Worm (Caenorhabditis elegans) whole organism, L1 larva: ENCODE measurements around the gene F59B10.2.

ENCODE experiments used
- C04F5.9 ChIP-seq: sonication (generic microtip); optimal IDR thresholded peaks from 2 replicates; lab custom pipeline; 2016; ENCODE audit warnings: missing genetic modification characterization, missing compliant biosample characterization
- C16A3.4 ChIP-seq: fragments of 150-350 bp; optimal IDR thresholded peaks from 2 replicates; lab custom pipeline; 2014; ENCODE audit warnings: missing biosample characterization, missing genetic modification characterization
- C34B4.2 ChIP-seq: sonication (generic microtip); optimal IDR thresholded peaks from 2 replicates; lab custom pipeline; 2017; ENCODE audit warnings: mild to moderate bottlenecking, missing genetic modification characterization, missing compliant biosample characterization
- F16B12.6 ChIP-seq: fragments of 150-350 bp; optimal IDR thresholded peaks from 2 replicates; lab custom pipeline; 2014; ENCODE audit warnings: missing biosample characterization, missing genetic modification characterization
- Y116A8C.19 ChIP-seq: sonication (generic microtip); optimal IDR thresholded peaks from 2 replicates; lab custom pipeline; 2016; ENCODE audit warnings: missing compliant biosample characterization, missing genetic modification characterization, borderline replicate concordance
- aha-1 ChIP-seq: fragments of 150-350 bp; optimal IDR thresholded peaks from 2 replicates; lab custom pipeline; 2014; ENCODE audit warnings: missing biosample characterization, missing genetic modification characterization
- alr-1 ChIP-seq: fragments of 200-800 bp; sonication (Bioruptor generic); optimal IDR thresholded peaks from 2 replicates; lab custom pipeline; 2018; ENCODE audit warnings: borderline replicate concordance, mild to moderate bottlenecking, missing genetic modification characterization, missing compliant biosample characterization
- ama-1 ChIP-seq: fragments of 150-350 bp; optimal IDR thresholded peaks from 2 replicates; lab custom pipeline; 2014
- blmp-1 ChIP-seq: fragments of 150-350 bp; optimal IDR thresholded peaks from 2 replicates; lab custom pipeline; 2014; ENCODE audit warnings: missing biosample characterization, missing genetic modification characterization
- dsc-1 ChIP-seq: sonication (generic microtip); optimal IDR thresholded peaks from 2 replicates; lab custom pipeline; 2016; ENCODE audit warnings: mild to moderate bottlenecking, missing genetic modification characterization, missing compliant biosample characterization
- efl-1 ChIP-seq, 4 experiments: fragments of 150-350 bp; optimal IDR thresholded peaks in 3 of 4; peaks in 1 of 4; 1 replicate in 1 of 4; 2 replicates in 3 of 4; lab custom pipeline; 2014; ENCODE audit warnings: missing biosample characterization in 2 of 4, missing genetic modification characterization in 2 of 4, missing genetic modification reagents in 2 of 4
- elt-2 ChIP-seq: sonication (generic microtip); optimal IDR thresholded peaks from 2 replicates; lab custom pipeline; 2016; ENCODE audit warnings: missing genetic modification characterization, mild to moderate bottlenecking, inconsistent platforms, missing compliant biosample characterization, missing genetic modification reagents
- ets-5 ChIP-seq: fragments of 200-800 bp; sonication (Bioruptor generic); IDR thresholded peaks from 2 replicates; pipeline ENCODE4 v1.3.6; 2022; ENCODE audit warnings: missing genetic modification characterization, missing compliant biosample characterization
- hlh-17 ChIP-seq: fragments of 200-800 bp; sonication (Bioruptor generic); optimal IDR thresholded peaks from 2 replicates; lab custom pipeline; 2018; ENCODE audit warnings: missing genetic modification characterization, mild to moderate bottlenecking, missing compliant biosample characterization, moderate library complexity, borderline replicate concordance
- lin-13 ChIP-seq: fragments of 150-350 bp; optimal IDR thresholded peaks from 2 replicates; lab custom pipeline; 2014; ENCODE audit warnings: missing biosample characterization, missing genetic modification reagents, missing genetic modification characterization
- lin-15B ChIP-seq: fragments of 150-350 bp; sonication (generic microtip); optimal IDR thresholded peaks from 3 replicates; lab custom pipeline; 2014; ENCODE audit warnings: missing biosample characterization, missing genetic modification characterization
- lsy-2 ChIP-seq, 2 experiments: fragments of 150-350 bp; optimal IDR thresholded peaks; 2 replicates each; lab custom pipeline; 2014; ENCODE audit warnings: missing biosample characterization in 2 of 2, missing genetic modification characterization in 2 of 2
- nhr-20 ChIP-seq: sonication (generic microtip); optimal IDR thresholded peaks from 2 replicates; lab custom pipeline; 2016; ENCODE audit warnings: mild to moderate bottlenecking, missing genetic modification characterization, missing compliant biosample characterization
- nhr-237 ChIP-seq: fragments of 150-350 bp; optimal IDR thresholded peaks from 2 replicates; lab custom pipeline; 2014; ENCODE audit warnings: missing biosample characterization, missing genetic modification characterization
- nhr-28 ChIP-seq: fragments of 150-350 bp; optimal IDR thresholded peaks from 2 replicates; lab custom pipeline; 2014; ENCODE audit warnings: missing biosample characterization, missing genetic modification characterization
- nhr-47 ChIP-seq: sonication (generic microtip); optimal IDR thresholded peaks from 2 replicates; lab custom pipeline; 2016; ENCODE audit warnings: mild to moderate bottlenecking, missing genetic modification characterization, moderate library complexity, missing compliant biosample characterization
- nhr-71 ChIP-seq: sonication (generic microtip); optimal IDR thresholded peaks from 2 replicates; lab custom pipeline; 2016; ENCODE audit warnings: mild to moderate bottlenecking, missing genetic modification characterization, moderate library complexity, missing compliant biosample characterization
- nhr-85 ChIP-seq: sonication (generic microtip); peaks from one replicate; lab custom pipeline; 2016; ENCODE audit warnings: missing genetic modification characterization, inconsistent platforms, missing compliant biosample characterization
- pqm-1 ChIP-seq: sonication (generic microtip); optimal IDR thresholded peaks from 3 replicates; lab custom pipeline; 2017; ENCODE audit warnings: missing biosample characterization, missing genetic modification characterization
- rnt-1 ChIP-seq: sonication (generic microtip); optimal IDR thresholded peaks from 2 replicates; lab custom pipeline; 2016; ENCODE audit warnings: mild to moderate bottlenecking, missing genetic modification characterization, moderate library complexity, missing compliant biosample characterization
- skn-1 ChIP-seq: fragments of 150-350 bp; optimal IDR thresholded peaks from 2 replicates; lab custom pipeline; 2014; ENCODE audit warnings: missing biosample characterization, missing genetic modification characterization
- tlp-1 ChIP-seq: fragments of 150-350 bp; optimal IDR thresholded peaks from 2 replicates; lab custom pipeline; 2014; ENCODE audit warnings: missing biosample characterization, missing genetic modification characterization
- unc-130 ChIP-seq: fragments of 150-350 bp; optimal IDR thresholded peaks from 2 replicates; lab custom pipeline; 2017; ENCODE audit warnings: missing biosample characterization, missing genetic modification characterization, inconsistent platforms
- xbp-1 ChIP-seq: sonication (generic microtip); optimal IDR thresholded peaks from 2 replicates; lab custom pipeline; 2016; ENCODE audit warnings: missing genetic modification characterization, missing compliant biosample characterization
- zag-1 ChIP-seq: fragments of 150-350 bp; optimal IDR thresholded peaks from 2 replicates; lab custom pipeline; 2014; ENCODE audit warnings: missing biosample characterization, missing genetic modification characterization
- ztf-4 ChIP-seq: fragments of 150-350 bp; optimal IDR thresholded peaks from 2 replicates; lab custom pipeline; 2014; ENCODE audit warnings: missing biosample characterization, missing genetic modification characterization

The F59B10.2 gene

ce11 chrII:10476959-10477358 lies 32.7 kb downstream of the F59B10.2 start, which contains the start of gene ZK666.4:
ZK666.4 (plus strand) TSS chrII:10477259.
- TF ChIP-seq hlh-17 (no peak), nhr-85 (no peak), nhr-20 (tag; lab: Kevin White, UChicago) (no peak), zag-1 (tag; lab: Kevin White, UChicago) (no peak), nhr-47 (no peak), nhr-71 (no peak), xbp-1 (no peak), skn-1 (tag; lab: Kevin White, UChicago) (no peak), C04F5.9 (tag; lab: Kevin White, UChicago) (no peak), blmp-1 (tag; lab: Kevin White, UChicago) (no peak), elt-2 (tag; lab: Kevin White, UChicago) (no peak), ztf-4 (no peak)

- no peak for TF ChIP-seq efl-1 (optimal IDR thresholded peaks at IDR 0.05; lab: Kevin White, UChicago)
- peak in 1 of 2 experiments; percentile 47 for TF ChIP-seq efl-1 (GFP tag; optimal IDR thresholded peaks at IDR 0.05 in 1 of 2; lab: Kevin White, UChicago)
- TF ChIP-seq dsc-1 (tag; lab: Kevin White, UChicago) = no peak
These were observed 33.6 kb downstream of the F59B10.2 start, which contains the start of gene clec-58 for ce11 chrII:10476039-10476438. clec-58 (minus strand) TSS chrII:10476139.

ce11 chrII:10471790-10472189 lies 37.9 kb downstream of the F59B10.2 start, which contains the start of gene ZK666.2:
ZK666.2 (minus strand) TSS chrII:10471890.
- TF ChIP-seq unc-130 (no peak), lin-15B (tag; lab: Kevin White, UChicago) (no peak), C34B4.2 (tag; lab: Kevin White, UChicago) (no peak), alr-1 (no peak)

ce11 chrII:10471247-10471646 lies 38.4 kb downstream of the F59B10.2 start, which contains the start of gene ZK666.1:
ZK666.1 (minus strand) TSS chrII:10471347.
- TF ChIP-seq C16A3.4 (tag; lab: Kevin White, UChicago) = no peak
- TF ChIP-seq pqm-1 (tag; lab: Kevin White, UChicago) = no peak
- TF ChIP-seq nhr-237 = no peak
- no peak for TF ChIP-seq nhr-28
- TF ChIP-seq ets-5 (GFP tag; lab: Robert Waterston, UW) = no peak
- no peak for TF ChIP-seq tlp-1
- TF ChIP-seq lin-13 (GFP tag; lab: Kevin White, UChicago) = no peak

ce11 chrII:10470159-10470558 lies 39.5 kb downstream of the F59B10.2 start, which contains the start of gene clec-143:
clec-143 (minus strand) TSS chrII:10470297.
- no peak for TF ChIP-seq Y116A8C.19 (tag; lab: Kevin White, UChicago)
- TF ChIP-seq elt-2 (tag; lab: Kevin White, UChicago) = peak; percentile 57

ce11 chrII:10466552-10466951 lies 43.1 kb downstream of the F59B10.2 start, which contains the start of gene tnc-2:
tnc-2 (plus strand) TSS chrII:10466852.
- TF ChIP-seq ama-1 (lab: Kevin White, UChicago) = no peak
- no peak for TF ChIP-seq nhr-47
- TF ChIP-seq rnt-1 = no peak
- no peak for TF ChIP-seq aha-1
- no peak for TF ChIP-seq F16B12.6 (tag; lab: Kevin White, UChicago)
- no peak for TF ChIP-seq efl-1 (optimal IDR thresholded peaks at IDR 0.05; lab: Kevin White, UChicago)
- TF ChIP-seq efl-1 (GFP tag; optimal IDR thresholded peaks at IDR 0.05 in 1 of 2; lab: Kevin White, UChicago) = peak in 1 of 2 experiments; percentile 51
- TF ChIP-seq lsy-2 (tag; optimal IDR thresholded peaks at IDR 0.05; lab: Kevin White, UChicago) = no peak
